Worm (Caenorhabditis elegans) whole organism, L4 larva: ENCODE results near the gene sra-7.

Experiments used
- aha-1 ChIP-seq: fragments of 150-350 bp; peaks from one replicate; lab custom pipeline; 2014; ENCODE audit warnings: missing biosample characterization, missing genetic modification characterization
- fos-1 ChIP-seq: fragments of 150-350 bp; optimal IDR thresholded peaks from 2 replicates; lab custom pipeline; 2014; ENCODE audit warnings: missing biosample characterization, missing genetic modification characterization
- hmg-1.1 ChIP-seq: fragments of 200-800 bp; sonication (Bioruptor generic); IDR thresholded peaks from 2 replicates; pipeline ENCODE4 v1.3.6; 2022; ENCODE audit warnings: missing genetic modification reagents, missing genetic modification characterization, missing compliant biosample characterization
- php-3 ChIP-seq: fragments of 200-800 bp; sonication (Bioruptor generic); IDR thresholded peaks from 2 replicates; pipeline ENCODE4 v1.3.6; 2022; ENCODE audit warnings: missing genetic modification reagents, missing genetic modification characterization, missing compliant biosample characterization
- unc-130 ChIP-seq: sonication (generic microtip); optimal IDR thresholded peaks from 2 replicates; lab custom pipeline; 2016; ENCODE audit warnings: missing genetic modification reagents, missing genetic modification characterization, missing compliant biosample characterization
- ztf-11 ChIP-seq: fragments of 150-350 bp; optimal IDR thresholded peaks from 2 replicates; lab custom pipeline; 2014; ENCODE audit warnings: missing biosample characterization, missing genetic modification characterization

- no peak for TF ChIP-seq ztf-11 (tag; lab: Kevin White, UChicago)
- no peak for TF ChIP-seq php-3 (GFP tag; lab: Robert Waterston, UW)
- TF ChIP-seq unc-130, result no peak
- no peak for TF ChIP-seq fos-1
- TF ChIP-seq aha-1 (tag; lab: Kevin White, UChicago), result peak; percentile 67
- TF ChIP-seq hmg-1.1 (GFP tag; lab: Robert Waterston, UW), result no peak
These were observed 21.5 kb upstream of the sra-7 start, which contains the start of gene AH6.17 for ce11 chrII:9522986-9523385.
